In the genomic region with DNA sequence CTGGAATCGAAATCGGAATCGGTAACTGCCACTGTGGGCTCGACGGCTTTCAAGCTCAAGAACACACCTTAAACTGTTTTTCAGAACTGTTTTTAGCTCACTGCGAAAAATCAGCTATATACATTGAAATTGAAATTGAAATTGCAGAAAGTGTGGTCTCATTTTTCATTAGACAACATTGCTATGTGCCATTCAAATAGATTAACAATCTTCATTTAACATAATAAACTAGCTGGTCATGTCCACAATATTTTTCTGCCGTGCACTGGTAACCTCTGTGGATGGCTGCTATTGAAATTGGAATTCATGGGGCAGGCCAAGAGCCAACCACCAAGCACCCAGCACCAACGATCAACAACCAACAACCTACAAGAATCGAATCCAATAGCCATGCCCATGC, we compare ENCODE assay signal across 1 fruit fly cellular context.
TF ChIP-seq lines count a peak whose summit lies in the region.

No protein-coding gene starts in this region.

TF ChIP-seq in whole organism, embryonic, 481 proteins besides CTCF, POLR2A, EP300 and RAD21 (continued from another document):
- no peak for TF ChIP-seq ham (GFP tag; IDR thresholded peaks at IDR 0.05; lab: Robert Waterston, UW)
- no peak for TF ChIP-seq nau (GFP tag; optimal IDR thresholded peaks at IDR 0.05; lab: Kevin White, UChicago)
- no peak for TF ChIP-seq Hr51 (GFP tag; optimal IDR thresholded peaks at IDR 0.05; lab: Kevin White, UChicago)
- TF ChIP-seq kay (GFP tag; optimal IDR thresholded peaks at IDR 0.05; lab: Kevin White, UChicago), result no peak
- TF ChIP-seq CG17359 (tag; optimal IDR thresholded peaks at IDR 0.05; lab: Kevin White, UChicago), result no peak
- TF ChIP-seq rib (GFP tag; IDR thresholded peaks at IDR 0.05; lab: Robert Waterston, UW), result no peak
- 0 out of 2 replicates have a peak, but pooled peaks have one; percentile 12 for TF ChIP-seq vvl (GFP tag; IDR thresholded peaks at IDR 0.05; lab: Robert Waterston, UW)
- TF ChIP-seq CG14667 (GFP tag; IDR thresholded peaks at IDR 0.05; lab: Robert Waterston, UW), result no peak
- TF ChIP-seq Oli (tag; optimal IDR thresholded peaks at IDR 0.05; lab: Kevin White, UChicago), result no peak
- no peak for TF ChIP-seq maf-S (GFP tag; optimal IDR thresholded peaks at IDR 0.05; lab: Kevin White, UChicago)
- no peak for TF ChIP-seq CG12236 (GFP tag; optimal IDR thresholded peaks at IDR 0.05; lab: Kevin White, UChicago)
- TF ChIP-seq CG6272 (GFP tag; IDR thresholded peaks at IDR 0.05; lab: Robert Waterston, UW), result no peak
- TF ChIP-seq Hsf (GFP tag; optimal IDR thresholded peaks at IDR 0.05; lab: Kevin White, UChicago), result no peak
- no peak for TF ChIP-seq Max (GFP tag; optimal IDR thresholded peaks at IDR 0.05; lab: Kevin White, UChicago)
- no peak for TF ChIP-seq CG18476 (GFP tag; optimal IDR thresholded peaks at IDR 0.05; lab: Kevin White, UChicago)
- no peak for TF ChIP-seq CG1233 (GFP tag; optimal IDR thresholded peaks at IDR 0.05; lab: Kevin White, UChicago)
- no peak for TF ChIP-seq ind (GFP tag; optimal IDR thresholded peaks at IDR 0.05; lab: Kevin White, UChicago)
- TF ChIP-seq CG3838 (GFP tag; optimal IDR thresholded peaks at IDR 0.05; lab: Kevin White, UChicago), result no peak
- TF ChIP-seq CG9876 (GFP tag; optimal IDR thresholded peaks at IDR 0.05; lab: Kevin White, UChicago), result no peak
- no peak for TF ChIP-seq abd-A (tag; optimal IDR thresholded peaks at IDR 0.05; lab: Kevin White, UChicago)
- TF ChIP-seq CG4820 (GFP tag; optimal IDR thresholded peaks at IDR 0.05; lab: Kevin White, UChicago), result no peak
- no peak for TF ChIP-seq pzg (GFP tag; optimal IDR thresholded peaks at IDR 0.05; lab: Kevin White, UChicago)
- 0 out of 2 replicates have a peak, but pooled peaks have one; percentile 16 for TF ChIP-seq lmd (GFP tag; IDR thresholded peaks at IDR 0.05; lab: Robert Waterston, UW)
- no peak for TF ChIP-seq ash1 (GFP tag; optimal IDR thresholded peaks at IDR 0.05; lab: Kevin White, UChicago)
- TF ChIP-seq zen2 (GFP tag; IDR thresholded peaks at IDR 0.05; lab: Robert Waterston, UW; ENCODE audit: partially characterized antibody), result no peak
- TF ChIP-seq gt (GFP tag; IDR thresholded peaks at IDR 0.05; lab: Robert Waterston, UW), result no peak
- no peak for TF ChIP-seq Rfx (GFP tag; IDR thresholded peaks at IDR 0.05; lab: Robert Waterston, UW)
- no peak for TF ChIP-seq PHDP (tag; optimal IDR thresholded peaks at IDR 0.05; lab: Kevin White, UChicago)
- no peak for TF ChIP-seq tup (GFP tag; optimal IDR thresholded peaks at IDR 0.05; lab: Kevin White, UChicago)
- no peak for TF ChIP-seq CG31365 (tag; optimal IDR thresholded peaks at IDR 0.05; lab: Kevin White, UChicago)
- no peak for TF ChIP-seq fd102C (GFP tag; optimal IDR thresholded peaks at IDR 0.05; lab: Kevin White, UChicago)
- no peak for TF ChIP-seq CG33213 (GFP tag; optimal IDR thresholded peaks at IDR 0.05; lab: Kevin White, UChicago)
- TF ChIP-seq CG3726 (GFP tag; IDR thresholded peaks at IDR 0.05; lab: Robert Waterston, UW), result no peak
- TF ChIP-seq CG31441 (GFP tag; IDR thresholded peaks at IDR 0.05; lab: Robert Waterston, UW), result 0 out of 2 replicates have a peak, but pooled peaks have one; percentile 22
- no peak for TF ChIP-seq Dip3 (GFP tag; optimal IDR thresholded peaks at IDR 0.05; lab: Kevin White, UChicago)
- TF ChIP-seq prd (optimal IDR thresholded peaks at IDR 0.05; lab: Kevin White, UChicago), result no peak
- peak; percentile 13; the same call in 1 of the 3 replicates for TF ChIP-seq prd (GFP tag; IDR thresholded peaks at IDR 0.05; lab: Robert Waterston, UW)
- no peak for TF ChIP-seq shn (GFP tag; optimal IDR thresholded peaks at IDR 0.05; lab: Kevin White, UChicago)
- TF ChIP-seq vnd (GFP tag; IDR thresholded peaks at IDR 0.05; lab: Robert Waterston, UW; ENCODE audit: partially characterized antibody), result no peak
- TF ChIP-seq CG9727 (GFP tag; optimal IDR thresholded peaks at IDR 0.05; lab: Kevin White, UChicago), result no peak
- TF ChIP-seq peb (GFP tag; IDR thresholded peaks at IDR 0.05; lab: Robert Waterston, UW), result no peak
- TF ChIP-seq CG15011 (GFP tag; optimal IDR thresholded peaks at IDR 0.05; lab: Kevin White, UChicago), result no peak
- peak; percentile 27 for TF ChIP-seq Antp (GFP tag; optimal IDR thresholded peaks at IDR 0.05; lab: Kevin White, UChicago)
- no peak for TF ChIP-seq CG4617 (GFP tag; optimal IDR thresholded peaks at IDR 0.05; lab: Kevin White, UChicago; ENCODE audit: borderline replicate concordance)
- TF ChIP-seq corto (GFP tag; optimal IDR thresholded peaks at IDR 0.05; lab: Kevin White, UChicago), result no peak
- TF ChIP-seq stc (GFP tag; IDR thresholded peaks at IDR 0.05; lab: Robert Waterston, UW), result no peak
- TF ChIP-seq CG13894 (tag; optimal IDR thresholded peaks at IDR 0.05; lab: Kevin White, UChicago), result no peak
- no peak for TF ChIP-seq CG14965 (GFP tag; optimal IDR thresholded peaks at IDR 0.05; lab: Kevin White, UChicago; ENCODE audit: borderline replicate concordance)
- TF ChIP-seq Blimp-1 (GFP tag; optimal IDR thresholded peaks at IDR 0.05; lab: Kevin White, UChicago), result peak; percentile 35
- peak; percentile 18 for TF ChIP-seq unpg (GFP tag; optimal IDR thresholded peaks at IDR 0.05; lab: Kevin White, UChicago)
- no peak for TF ChIP-seq CG9932 (GFP tag; IDR thresholded peaks at IDR 0.05; lab: Robert Waterston, UW)
- no peak for TF ChIP-seq h (optimal IDR thresholded peaks at IDR 0.05; lab: Kevin White, UChicago)
- no peak for TF ChIP-seq org-1 (GFP tag; optimal IDR thresholded peaks at IDR 0.05; lab: Kevin White, UChicago)
- no peak for TF ChIP-seq ken (GFP tag; IDR thresholded peaks at IDR 0.05; lab: Robert Waterston, UW)
- peak; percentile 16 for TF ChIP-seq CG7556 (GFP tag; optimal IDR thresholded peaks at IDR 0.05; lab: Kevin White, UChicago)
- TF ChIP-seq sima (GFP tag; optimal IDR thresholded peaks at IDR 0.05; lab: Kevin White, UChicago), result no peak
- TF ChIP-seq CG14050 (GFP tag; IDR thresholded peaks at IDR 0.05; lab: Robert Waterston, UW), result no peak
- no peak for TF ChIP-seq dpn (GFP tag; optimal IDR thresholded peaks at IDR 0.05; lab: Kevin White, UChicago)
- no peak for TF ChIP-seq CG31388 (GFP tag; optimal IDR thresholded peaks at IDR 0.05; lab: Kevin White, UChicago)
- no peak for TF ChIP-seq Lpt (GFP tag; optimal IDR thresholded peaks at IDR 0.05; lab: Kevin White, UChicago)
- no peak for TF ChIP-seq Camta (GFP tag; optimal IDR thresholded peaks at IDR 0.05; lab: Kevin White, UChicago)
- TF ChIP-seq jing (GFP tag; optimal IDR thresholded peaks at IDR 0.05; lab: Kevin White, UChicago), result no peak
- TF ChIP-seq CG3995 (GFP tag; optimal IDR thresholded peaks at IDR 0.05; lab: Kevin White, UChicago), result no peak
- TF ChIP-seq ATbp (GFP tag; optimal IDR thresholded peaks at IDR 0.05; lab: Kevin White, UChicago), result no peak
- peak; percentile 20 for TF ChIP-seq CG11504 (tag; optimal IDR thresholded peaks at IDR 0.05; lab: Kevin White, UChicago)
- no peak for TF ChIP-seq hkb (optimal IDR thresholded peaks at IDR 0.05; lab: Kevin White, UChicago)
- no peak for TF ChIP-seq hkb (GFP tag; IDR thresholded peaks at IDR 0.05; lab: Robert Waterston, UW)
- TF ChIP-seq slp2 (GFP tag; optimal IDR thresholded peaks at IDR 0.05; lab: Kevin White, UChicago), result no peak
- peak; percentile 66 for TF ChIP-seq Xrp1 (GFP tag; IDR thresholded peaks at IDR 0.05; lab: Robert Waterston, UW)
- TF ChIP-seq CG10565 (GFP tag; optimal IDR thresholded peaks at IDR 0.05; lab: Kevin White, UChicago), result no peak
- TF ChIP-seq CG14710 (tag; optimal IDR thresholded peaks at IDR 0.05; lab: Kevin White, UChicago), result peak; percentile 29
- no peak for TF ChIP-seq CG10654 (GFP tag; optimal IDR thresholded peaks at IDR 0.05; lab: Kevin White, UChicago)
- TF ChIP-seq Dip2 (GFP tag; IDR thresholded peaks at IDR 0.05; lab: Robert Waterston, UW), result no peak
- peak; percentile 44 for TF ChIP-seq CG15601 (tag; optimal IDR thresholded peaks at IDR 0.05; lab: Kevin White, UChicago)
- no peak for TF ChIP-seq gce (GFP tag; IDR thresholded peaks at IDR 0.05; lab: Robert Waterston, UW)
- no peak for TF ChIP-seq D (optimal IDR thresholded peaks at IDR 0.05; lab: Kevin White, UChicago)
- TF ChIP-seq D (GFP tag; optimal IDR thresholded peaks at IDR 0.05; lab: Kevin White, UChicago), result no peak
- no peak for TF ChIP-seq esg (GFP tag; conservative IDR thresholded peaks at IDR 0.05; lab: Robert Waterston, UW)
- TF ChIP-seq bbx (GFP tag; IDR thresholded peaks at IDR 0.05; lab: Robert Waterston, UW; ENCODE audit: partially characterized antibody), result no peak
- TF ChIP-seq sqz (GFP tag; optimal IDR thresholded peaks at IDR 0.05; lab: Kevin White, UChicago), result no peak
- TF ChIP-seq inv (GFP tag; IDR thresholded peaks at IDR 0.05; lab: Robert Waterston, UW; ENCODE audit: partially characterized antibody), result no peak
- TF ChIP-seq amos (GFP tag; IDR thresholded peaks at IDR 0.05; lab: Robert Waterston, UW; ENCODE audit: partially characterized antibody), result no peak
- no peak for TF ChIP-seq Rx (GFP tag; IDR thresholded peaks at IDR 0.05; lab: Robert Waterston, UW)
- TF ChIP-seq Six4 (GFP tag; optimal IDR thresholded peaks at IDR 0.05; lab: Kevin White, UChicago), result peak; percentile 17
- no peak for TF ChIP-seq CG18011 (GFP tag; optimal IDR thresholded peaks at IDR 0.05; lab: Kevin White, UChicago)
- TF ChIP-seq sd (tag; optimal IDR thresholded peaks at IDR 0.05; lab: Kevin White, UChicago), result no peak
- TF ChIP-seq tx (GFP tag; optimal IDR thresholded peaks at IDR 0.05; lab: Kevin White, UChicago), result no peak
- TF ChIP-seq lab (GFP tag; optimal IDR thresholded peaks at IDR 0.05; lab: Kevin White, UChicago), result no peak
- no peak for TF ChIP-seq CG9437 (GFP tag; optimal IDR thresholded peaks at IDR 0.05; lab: Kevin White, UChicago)
- TF ChIP-seq Spps (tag; optimal IDR thresholded peaks at IDR 0.05; lab: Kevin White, UChicago), result peak; percentile 33
- TF ChIP-seq row (GFP tag; IDR thresholded peaks at IDR 0.05; lab: Robert Waterston, UW), result peak; percentile 45
- TF ChIP-seq repo (GFP tag; optimal IDR thresholded peaks at IDR 0.05; lab: Kevin White, UChicago), result no peak
- no peak for TF ChIP-seq D19B (GFP tag; optimal IDR thresholded peaks at IDR 0.05; lab: Kevin White, UChicago)
- no peak for TF ChIP-seq odd (GFP tag; optimal IDR thresholded peaks at IDR 0.05; lab: Kevin White, UChicago)
- TF ChIP-seq CG6254 (GFP tag; optimal IDR thresholded peaks at IDR 0.05; lab: Kevin White, UChicago), result no peak
- TF ChIP-seq CG6683 (GFP tag; optimal IDR thresholded peaks at IDR 0.05; lab: Kevin White, UChicago), result no peak
